Worm (Caenorhabditis elegans): ENCODE measurements around the gene slc-30A9.

slc-30A9 gene

ce11 chrIII:2698740-2699139 is at the start of gene slc-30A9:
TSS of gene slc-30A9 (minus strand) at chrIII:2698817.
- TF ChIP-seq flt-1 (GFP tag; IDR thresholded peaks at IDR 0.05) = no peak
- no peak for TF ChIP-seq med-1 (GFP tag; optimal IDR thresholded peaks at IDR 0.05; ENCODE audit: insufficient read depth)
- no peak for TF ChIP-seq T22C8.4 (GFP tag; IDR thresholded peaks at IDR 0.05)

- TF ChIP-seq T22C8.4 (GFP tag; IDR thresholded peaks at IDR 0.05) = no peak
- TF ChIP-seq ztf-23 (GFP tag; IDR thresholded peaks at IDR 0.05) = no peak
These were observed 47.9 kb upstream of the slc-30A9 start, which contains the start of gene Y71H2AM.14 for ce11 chrIII:2746553-2746952. TSS of gene Y71H2AM.14 (minus strand) at chrIII:2746653.

- no peak for TF ChIP-seq ref-1 (GFP tag; conservative IDR thresholded peaks at IDR 0.05)
- TF ChIP-seq cog-1 (tag; optimal IDR thresholded peaks at IDR 0.05) = no peak
- TF ChIP-seq med-1 (GFP tag; optimal IDR thresholded peaks at IDR 0.05; ENCODE audit: insufficient read depth) = no peak
- TF ChIP-seq T22C8.4 (GFP tag; IDR thresholded peaks at IDR 0.05) = no peak
- TF ChIP-seq ztf-23 (GFP tag; IDR thresholded peaks at IDR 0.05) = no peak
These were observed 40.9 kb upstream of the slc-30A9 start, which contains the start of gene cest-25 for ce11 chrIII:2739469-2739868. TSS of gene cest-25 (minus strand) at chrIII:2739531.

ce11 chrIII:2733606-2734183 is 35.1 kb upstream of the slc-30A9 start, which contains the start of gene Y71H2AM.12:
TSS of gene Y71H2AM.12 (minus strand) at chrIII:2734091.
- no peak for TF ChIP-seq flt-1 (GFP tag; IDR thresholded peaks at IDR 0.05)
- no peak for TF ChIP-seq ref-1 (GFP tag; conservative IDR thresholded peaks at IDR 0.05)
- TF ChIP-seq tab-1 (GFP tag; IDR thresholded peaks at IDR 0.05) = no peak
- TF ChIP-seq med-1 (GFP tag; optimal IDR thresholded peaks at IDR 0.05; ENCODE audit: insufficient read depth) = no peak
- TF ChIP-seq cog-1 (tag; optimal IDR thresholded peaks at IDR 0.05) = no peak
- TF ChIP-seq ztf-29 (GFP tag; IDR thresholded peaks at IDR 0.05) = no peak
- no peak for TF ChIP-seq ztf-23 (GFP tag; IDR thresholded peaks at IDR 0.05)

- no peak for TF ChIP-seq cog-1 (tag; optimal IDR thresholded peaks at IDR 0.05)
- TF ChIP-seq ztf-29 (GFP tag; IDR thresholded peaks at IDR 0.05) = no peak
- no peak for TF ChIP-seq ztf-23 (GFP tag; IDR thresholded peaks at IDR 0.05)
- no peak for TF ChIP-seq T22C8.4 (GFP tag; IDR thresholded peaks at IDR 0.05)
- no peak for TF ChIP-seq klf-2 (GFP tag; conservative IDR thresholded peaks at IDR 0.05)
- TF ChIP-seq tab-1 (GFP tag; IDR thresholded peaks at IDR 0.05) = no peak
- TF ChIP-seq ref-1 (GFP tag; conservative IDR thresholded peaks at IDR 0.05) = no peak
- TF ChIP-seq med-1 (GFP tag; optimal IDR thresholded peaks at IDR 0.05; ENCODE audit: insufficient read depth) = no peak
- TF ChIP-seq flt-1 (GFP tag; IDR thresholded peaks at IDR 0.05) = no peak
These were observed 26.9 kb upstream of the slc-30A9 start, which contains the start of gene cosa-1 for ce11 chrIII:2725221-2726203. TSS of gene cosa-1 (plus strand) at chrIII:2726116.

- no peak for TF ChIP-seq klf-2 (GFP tag; conservative IDR thresholded peaks at IDR 0.05)
These were observed 26.3 kb upstream of the slc-30A9 start, which contains the start of gene Y71H2AM.11 for ce11 chrIII:2724992-2725220. TSS of gene Y71H2AM.11 (minus strand) at chrIII:2725092.

ce11 chrIII:2716514-2716913 is 17.9 kb upstream of the slc-30A9 start, which contains the start of gene tmem-132:
TSS of gene tmem-132 (minus strand) at chrIII:2716614.
- TF ChIP-seq ref-1 (GFP tag; conservative IDR thresholded peaks at IDR 0.05) (no peak), tab-1 (GFP tag; IDR thresholded peaks at IDR 0.05) (no peak), ztf-23 (GFP tag; IDR thresholded peaks at IDR 0.05) (no peak), ztf-29 (GFP tag; IDR thresholded peaks at IDR 0.05) (no peak), flt-1 (GFP tag; IDR thresholded peaks at IDR 0.05) (no peak), med-1 (GFP tag; optimal IDR thresholded peaks at IDR 0.05; ENCODE audit: insufficient read depth) (no peak), klf-2 (GFP tag; conservative IDR thresholded peaks at IDR 0.05) (no peak), cog-1 (tag; optimal IDR thresholded peaks at IDR 0.05) (no peak), T22C8.4 (GFP tag; IDR thresholded peaks at IDR 0.05) (no peak)

- no peak for TF ChIP-seq ref-1 (GFP tag; conservative IDR thresholded peaks at IDR 0.05)
- TF ChIP-seq ztf-23 (GFP tag; IDR thresholded peaks at IDR 0.05) = 0 out of 2 replicates have a peak, but pooled peaks have one; percentile 31
These were observed 12.9 kb upstream of the slc-30A9 start for ce11 chrIII:2711527-2711926.

ce11 chrIII:2710211-2710610 is 11.6 kb upstream of the slc-30A9 start:
- TF ChIP-seq tab-1 (GFP tag; IDR thresholded peaks at IDR 0.05) (no peak), cog-1 (tag; optimal IDR thresholded peaks at IDR 0.05) (no peak), flt-1 (GFP tag; IDR thresholded peaks at IDR 0.05) (no peak), T22C8.4 (GFP tag; IDR thresholded peaks at IDR 0.05) (no peak), klf-2 (GFP tag; conservative IDR thresholded peaks at IDR 0.05) (no peak), ztf-23 (GFP tag; IDR thresholded peaks at IDR 0.05) (no peak), ref-1 (GFP tag; conservative IDR thresholded peaks at IDR 0.05) (no peak), med-1 (GFP tag; optimal IDR thresholded peaks at IDR 0.05; ENCODE audit: insufficient read depth) (no peak), ztf-29 (GFP tag; IDR thresholded peaks at IDR 0.05) (no peak)

ce11 chrIII:2700637-2701036 is 2.0 kb upstream of the slc-30A9 start, which contains the start of gene set-27:
TSS of gene set-27 (plus strand) at chrIII:2700937.
- TF ChIP-seq ztf-23 (GFP tag; IDR thresholded peaks at IDR 0.05) = no peak
- TF ChIP-seq flt-1 (GFP tag; IDR thresholded peaks at IDR 0.05) = no peak

All from whole organism, midembryonic.